Worm (Caenorhabditis elegans): ENCODE measurements around the gene D2062.13.

The D2062.13 gene

ce11 chrII:2656606-2657005 is 44.2 kb downstream of the D2062.13 start, which contains the start of gene sri-47:
Gene sri-47 (plus strand): TSS chrII:2656906.
- TF ChIP-seq sea-1 (GFP tag; conservative IDR thresholded peaks at IDR 0.05): no peak
- no peak for TF ChIP-seq hnd-1 (tag; optimal IDR thresholded peaks at IDR 0.05)
- no peak for TF ChIP-seq ceh-36 (tag; optimal IDR thresholded peaks at IDR 0.05)
- no peak for TF ChIP-seq aly-1 (tag; optimal IDR thresholded peaks at IDR 0.05)
- TF ChIP-seq ama-1 (optimal IDR thresholded peaks at IDR 0.05): no peak
- no peak for TF ChIP-seq ets-7 (tag; optimal IDR thresholded peaks at IDR 0.05)
- TF ChIP-seq scrt-1 (GFP tag; IDR thresholded peaks at IDR 0.05): no peak
- TF ChIP-seq hmbx-1 (tag; optimal IDR thresholded peaks at IDR 0.05): no peak
- TF ChIP-seq flt-1 (GFP tag; IDR thresholded peaks at IDR 0.05): no peak

- TF ChIP-seq ets-7 (tag; optimal IDR thresholded peaks at IDR 0.05) (no peak), tra-4 (tag; optimal IDR thresholded peaks at IDR 0.05) (no peak), hmg-4 (GFP tag; optimal IDR thresholded peaks at IDR 0.05) (no peak), B0310.2 (tag; optimal IDR thresholded peaks at IDR 0.05) (no peak), flt-1 (GFP tag; IDR thresholded peaks at IDR 0.05) (no peak), tbx-11 (GFP tag; IDR thresholded peaks at IDR 0.05) (no peak), ama-1 (optimal IDR thresholded peaks at IDR 0.05) (no peak), ceh-13 (GFP tag; optimal IDR thresholded peaks at IDR 0.05) (no peak), hnd-1 (tag; optimal IDR thresholded peaks at IDR 0.05) (no peak), pes-1 (GFP tag; IDR thresholded peaks at IDR 0.05) (no peak)
Measured at ce11 chrII:2659364-2659763, 47.0 kb downstream of the D2062.13 start, which contains the start of gene gcy-21. Gene gcy-21 (plus strand): TSS chrII:2659664.
